Fruit fly (Drosophila melanogaster) whole organism, adult: ENCODE results near the gene Ugt303B3.

Source experiments
- CG11617 ChIP-seq: fragments of 200-800 bp; sonication (Bioruptor generic); optimal IDR thresholded peaks from 2 replicates; lab custom pipeline; 2017; ENCODE audit warnings: mild to moderate bottlenecking, missing biosample characterization, missing genetic modification reagents, missing genetic modification characterization
- CG12768 ChIP-seq: fragments of 200-800 bp; sonication (Bioruptor generic); optimal IDR thresholded peaks from 2 replicates; lab custom pipeline; 2017; ENCODE audit warnings: missing biosample characterization, missing genetic modification characterization, mild to moderate bottlenecking, moderate library complexity, missing genetic modification reagents
- CG14711 ChIP-seq: fragments of 200-800 bp; sonication (Bioruptor generic); optimal IDR thresholded peaks from 2 replicates; lab custom pipeline; 2018; ENCODE audit warnings: missing biosample characterization, mild to moderate bottlenecking, missing genetic modification characterization, moderate library complexity
- CG1620 ChIP-seq: fragments of 200-800 bp; sonication (Bioruptor generic); optimal IDR thresholded peaks from 2 replicates; lab custom pipeline; 2016; ENCODE audit warnings: missing biosample characterization, missing genetic modification characterization
- CG33017 ChIP-seq: fragments of 200-800 bp; sonication (Bioruptor generic); optimal IDR thresholded peaks from 2 replicates; lab custom pipeline; 2018; ENCODE audit warnings: missing biosample characterization, mild to moderate bottlenecking, missing genetic modification characterization, moderate library complexity
- CG5204 ChIP-seq: fragments of 200-800 bp; sonication (Bioruptor generic); optimal IDR thresholded peaks from 2 replicates; lab custom pipeline; 2016; ENCODE audit warnings: missing biosample characterization, missing genetic modification characterization
- CG7045 ChIP-seq: fragments of 200-800 bp; sonication (Bioruptor generic); optimal IDR thresholded peaks from 2 replicates; lab custom pipeline; 2017; ENCODE audit warnings: missing biosample characterization, mild to moderate bottlenecking, missing genetic modification characterization
- CG7101 ChIP-seq: fragments of 200-800 bp; sonication (Bioruptor generic); optimal IDR thresholded peaks from 2 replicates; lab custom pipeline; 2018; ENCODE audit warnings: missing biosample characterization, mild to moderate bottlenecking, missing genetic modification characterization, moderate library complexity
- Clk ChIP-seq: fragments of 200-800 bp; sonication (Bioruptor generic); optimal IDR thresholded peaks from 2 replicates; lab custom pipeline; 2017; ENCODE audit warnings: missing biosample characterization, missing genetic modification characterization
- Crg-1 ChIP-seq: fragments of 200-800 bp; sonication (Bioruptor generic); optimal IDR thresholded peaks from 2 replicates; lab custom pipeline; 2016; ENCODE audit warnings: missing biosample characterization, missing genetic modification characterization
- Hr96 ChIP-seq: fragments of 200-800 bp; sonication (Bioruptor generic); optimal IDR thresholded peaks from 2 replicates; lab custom pipeline; 2016; ENCODE audit warnings: missing biosample characterization, missing genetic modification characterization
- Mnt ChIP-seq: fragments of 200-800 bp; sonication (Bioruptor generic); optimal IDR thresholded peaks from 2 replicates; lab custom pipeline; 2016; ENCODE audit warnings: missing biosample characterization, mild to moderate bottlenecking, missing genetic modification characterization
- bab1 ChIP-seq: fragments of 200-800 bp; sonication (Bioruptor generic); optimal IDR thresholded peaks from 3 replicates; lab custom pipeline; 2019; ENCODE audit warnings: missing biosample characterization, mild to moderate bottlenecking, missing genetic modification characterization, moderate library complexity
- cic ChIP-seq: fragments of 200-800 bp; sonication (Bioruptor generic); optimal IDR thresholded peaks from 2 replicates; lab custom pipeline; 2017; ENCODE audit warnings: missing biosample characterization, mild to moderate bottlenecking, missing genetic modification characterization, moderate library complexity
- cnc ChIP-seq, 2 experiments: fragments of >200 bp; optimal IDR thresholded peaks; 2 replicates each; lab custom pipeline; 2017
- kay ChIP-seq: fragments of 200-800 bp; sonication (Bioruptor generic); peaks from one replicate; lab custom pipeline; 2016; ENCODE audit warnings: missing biosample characterization, missing genetic modification characterization, borderline replicate concordance
- ovo ChIP-seq: fragments of 200-800 bp; sonication (Bioruptor generic); optimal IDR thresholded peaks from 2 replicates; lab custom pipeline; 2016; ENCODE audit warnings: missing biosample characterization, missing genetic modification characterization
- pad ChIP-seq: fragments of 200-800 bp; sonication (Bioruptor generic); optimal IDR thresholded peaks from 3 replicates; lab custom pipeline; 2017; ENCODE audit warnings: missing biosample characterization, missing genetic modification characterization, mild to moderate bottlenecking, moderate library complexity, missing genetic modification reagents
- tj ChIP-seq: fragments of 200-800 bp; sonication (Bioruptor generic); optimal IDR thresholded peaks from 3 replicates; lab custom pipeline; 2017; ENCODE audit warnings: missing biosample characterization, mild to moderate bottlenecking, missing genetic modification characterization, moderate library complexity
- toe ChIP-seq: fragments of 200-800 bp; sonication (Bioruptor generic); optimal IDR thresholded peaks from 2 replicates; lab custom pipeline; 2016; ENCODE audit warnings: missing biosample characterization, missing genetic modification characterization

The Ugt303B3 gene

dm6 chr3R:23519395-23520101, 15.0 kb downstream of the Ugt303B3 start, which contains the start of gene Irk2:
Gene Irk2, minus strand, starts transcription at chr3R:23519445.
- TF ChIP-seq CG14711 (tag; lab: Kevin White, UChicago) = no peak
- TF ChIP-seq bab1 (GFP tag; lab: Kevin White, UChicago) = no peak
- TF ChIP-seq tj (GFP tag; lab: Kevin White, UChicago) = no peak
- TF ChIP-seq pad (GFP tag; lab: Kevin White, UChicago) = no peak
- peak; percentile 47 for TF ChIP-seq Crg-1 (GFP tag; lab: Kevin White, UChicago)
- TF ChIP-seq CG5204 (GFP tag; lab: Kevin White, UChicago) = no peak
- TF ChIP-seq CG1620 (GFP tag; lab: Kevin White, UChicago) = no peak
- TF ChIP-seq ovo (GFP tag; lab: Kevin White, UChicago) = peak; percentile 48
- TF ChIP-seq CG7101 (tag; lab: Kevin White, UChicago) = peak; percentile 19
- no peak for TF ChIP-seq Clk
- no peak for TF ChIP-seq kay (GFP tag; lab: Kevin White, UChicago)
- peak; percentile 12 for TF ChIP-seq CG11617 (GFP tag; lab: Kevin White, UChicago)
- TF ChIP-seq cnc (optimal IDR thresholded peaks at IDR 0.05; lab: Kevin White, UChicago) = no peak
- TF ChIP-seq CG7045 (GFP tag; lab: Kevin White, UChicago) = no peak
- TF ChIP-seq Mnt = no peak
- peak; percentile 4 for TF ChIP-seq CG33017 (tag; lab: Kevin White, UChicago)
- no peak for TF ChIP-seq CG12768 (GFP tag; lab: Kevin White, UChicago)
- peak; percentile 36 for TF ChIP-seq cic (GFP tag; lab: Kevin White, UChicago)
- peak; percentile 19 for TF ChIP-seq toe
- peak; percentile 28 for TF ChIP-seq Hr96 (GFP tag; lab: Kevin White, UChicago)

DNA sequence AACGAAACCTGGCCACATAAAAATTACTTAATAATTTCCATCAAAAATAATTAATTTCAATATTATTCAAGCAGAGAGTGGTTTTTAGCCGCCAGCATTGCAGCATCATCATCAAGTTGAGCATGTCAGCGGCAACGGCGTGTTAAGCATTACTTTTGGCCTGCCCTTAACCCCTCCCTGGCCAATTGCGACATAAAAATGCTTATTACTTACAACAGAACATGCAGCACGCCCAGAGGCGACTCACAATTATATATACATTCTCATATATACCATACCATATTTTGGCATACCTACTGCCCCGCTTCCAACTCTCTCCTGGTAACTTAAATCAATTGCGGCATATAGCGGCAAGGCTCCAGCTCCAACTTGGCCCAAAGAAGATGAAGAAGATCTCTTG, 23.2 kb downstream of the Ugt303B3 start:
- TF ChIP-seq CG33017 (tag; lab: Kevin White, UChicago) (no peak), ovo (GFP tag; lab: Kevin White, UChicago) (no peak), toe (no peak), kay (GFP tag; lab: Kevin White, UChicago) (no peak), bab1 (GFP tag; lab: Kevin White, UChicago) (no peak)

DNA sequence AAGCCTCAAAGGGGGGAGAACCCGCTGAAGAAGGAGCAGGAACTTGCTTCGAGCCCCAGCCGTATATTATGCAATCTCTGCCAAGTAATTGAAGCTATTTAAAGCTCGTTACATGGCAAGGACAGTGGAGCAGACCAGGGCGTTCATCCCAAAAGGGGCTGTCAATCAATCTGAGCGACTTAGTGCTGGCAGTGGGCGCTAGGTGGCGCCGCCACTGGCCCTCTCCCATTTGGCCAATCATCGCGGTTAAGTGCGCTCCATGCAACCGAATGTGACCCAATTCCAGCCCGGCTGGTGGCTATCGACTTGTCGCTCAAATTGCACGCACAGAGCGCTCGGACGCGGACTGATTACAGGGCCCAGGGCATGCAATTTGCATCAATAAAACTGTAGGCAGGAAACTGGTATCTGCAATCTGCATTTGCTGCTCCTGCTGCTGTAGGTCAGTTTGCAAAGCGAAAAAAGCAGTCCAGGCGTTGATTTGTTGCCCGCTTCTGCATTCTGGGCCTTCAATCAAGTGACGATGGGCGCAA, 25.1 kb downstream of the Ugt303B3 start:
- TF ChIP-seq tj (GFP tag; lab: Kevin White, UChicago) = no peak
- no peak for TF ChIP-seq cic (GFP tag; lab: Kevin White, UChicago)
- no peak for TF ChIP-seq cnc (optimal IDR thresholded peaks at IDR 0.05; lab: Kevin White, UChicago)
- TF ChIP-seq CG1620 (GFP tag; lab: Kevin White, UChicago) = no peak
- no peak for TF ChIP-seq CG5204 (GFP tag; lab: Kevin White, UChicago)
- TF ChIP-seq CG33017 (tag; lab: Kevin White, UChicago) = no peak
- TF ChIP-seq bab1 (GFP tag; lab: Kevin White, UChicago) = no peak
- no peak for TF ChIP-seq kay (GFP tag; lab: Kevin White, UChicago)
- TF ChIP-seq CG7045 (GFP tag; lab: Kevin White, UChicago) = no peak
- no peak for TF ChIP-seq CG7101 (tag; lab: Kevin White, UChicago)
- no peak for TF ChIP-seq pad (GFP tag; lab: Kevin White, UChicago)
- no peak for TF ChIP-seq Hr96 (GFP tag; lab: Kevin White, UChicago)
- no peak for TF ChIP-seq CG12768 (GFP tag; lab: Kevin White, UChicago)
- TF ChIP-seq CG11617 (GFP tag; lab: Kevin White, UChicago) = no peak
- no peak for TF ChIP-seq CG14711 (tag; lab: Kevin White, UChicago)
- TF ChIP-seq Clk = no peak

DNA sequence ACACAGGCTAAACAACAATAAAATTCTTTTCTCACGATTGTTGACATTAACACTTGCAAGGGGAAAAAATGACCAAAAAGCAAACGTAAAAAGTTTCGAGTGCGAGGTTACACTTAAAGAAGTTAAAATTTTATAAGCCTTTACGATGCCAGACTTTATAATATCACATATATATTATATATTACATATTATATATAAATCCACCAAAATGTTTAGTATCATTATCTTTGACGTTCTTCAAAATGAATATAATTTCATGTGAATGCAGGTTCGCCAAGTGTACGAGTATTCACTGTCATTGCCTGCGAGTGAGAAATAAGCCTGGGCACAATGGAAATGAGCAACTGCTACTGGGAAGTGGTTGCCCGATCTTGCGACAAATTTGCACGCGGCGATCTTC, 26.3 kb downstream of the Ugt303B3 start:
- TF ChIP-seq CG5204 (GFP tag; lab: Kevin White, UChicago) (no peak), CG7045 (GFP tag; lab: Kevin White, UChicago) (no peak), kay (GFP tag; lab: Kevin White, UChicago) (no peak), CG12768 (GFP tag; lab: Kevin White, UChicago) (no peak), bab1 (GFP tag; lab: Kevin White, UChicago) (no peak), Hr96 (GFP tag; lab: Kevin White, UChicago) (no peak), CG14711 (tag; lab: Kevin White, UChicago) (no peak), cnc (optimal IDR thresholded peaks at IDR 0.05; lab: Kevin White, UChicago) (no peak)

- TF ChIP-seq tj (GFP tag; lab: Kevin White, UChicago) = no peak
- no peak for TF ChIP-seq cic (GFP tag; lab: Kevin White, UChicago)
- no peak for TF ChIP-seq CG5204 (GFP tag; lab: Kevin White, UChicago)
- TF ChIP-seq Crg-1 (GFP tag; lab: Kevin White, UChicago) = no peak
- no peak for TF ChIP-seq kay (GFP tag; lab: Kevin White, UChicago)
- no peak for TF ChIP-seq cnc (optimal IDR thresholded peaks at IDR 0.05; lab: Kevin White, UChicago)
- no peak for TF ChIP-seq CG1620 (GFP tag; lab: Kevin White, UChicago)
Measured at dm6 chr3R:23507376-23507775, 27.2 kb downstream of the Ugt303B3 start, which contains the start of gene CG34289. Gene CG34289, minus strand, starts transcription at chr3R:23507476.

DNA sequence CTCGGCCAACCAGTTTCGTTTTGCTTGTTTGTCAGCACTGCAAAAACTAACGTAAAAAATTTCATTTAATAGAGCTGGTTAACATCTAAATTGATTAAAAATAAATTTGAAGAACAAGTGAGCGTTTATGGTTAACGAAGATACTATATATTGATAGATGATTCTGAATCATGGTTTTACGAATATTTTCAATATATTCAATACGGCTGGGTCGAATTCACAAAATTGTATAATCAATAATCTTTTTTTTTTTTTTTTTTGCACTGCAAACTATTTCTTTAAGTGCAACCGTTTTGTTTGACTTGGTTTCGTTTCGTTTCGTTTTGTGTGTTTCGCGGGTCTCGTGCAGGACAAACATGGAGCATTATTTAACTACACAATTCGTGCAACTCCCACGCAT, 29.8 kb downstream of the Ugt303B3 start:
- TF ChIP-seq CG12768 (GFP tag; lab: Kevin White, UChicago) = no peak
- TF ChIP-seq cnc (optimal IDR thresholded peaks at IDR 0.05; lab: Kevin White, UChicago) = no peak
- TF ChIP-seq CG7045 (GFP tag; lab: Kevin White, UChicago) = no peak
- TF ChIP-seq CG7101 (tag; lab: Kevin White, UChicago) = no peak
- TF ChIP-seq CG1620 (GFP tag; lab: Kevin White, UChicago) = no peak
